Worm (Caenorhabditis elegans) whole organism, L4 larva: Measurements from ENCODE around the gene sra-28.

Experiments
- T26A8.4 ChIP-seq: fragments of 200-800 bp; sonication (Bioruptor generic); IDR thresholded peaks from 2 replicates; pipeline ENCODE4 v1.3.6; 2022; ENCODE audit warnings: missing genetic modification characterization, missing compliant biosample characterization
- Y105C5A.15 ChIP-seq: fragments of 200-800 bp; sonication (Bioruptor generic); IDR thresholded peaks from 2 replicates; pipeline ENCODE4 v1.3.6; 2022; ENCODE audit warnings: missing genetic modification characterization, missing compliant biosample characterization
- Y5F2A.4 ChIP-seq: fragments of 200-800 bp; sonication (Bioruptor generic); optimal IDR thresholded peaks from 2 replicates; lab custom pipeline; 2018; ENCODE audit warnings: mild to moderate bottlenecking, missing genetic modification characterization, missing compliant biosample characterization
- Y75B8A.6 ChIP-seq: fragments of 200-800 bp; sonication (Bioruptor generic); IDR thresholded peaks from 2 replicates; pipeline ENCODE4 v1.3.6; 2022; ENCODE audit warnings: missing genetic modification reagents, missing genetic modification characterization, missing compliant biosample characterization
- aha-1 ChIP-seq: fragments of 150-350 bp; peaks from one replicate; lab custom pipeline; 2014; ENCODE audit warnings: missing biosample characterization, missing genetic modification characterization
- ama-1 ChIP-seq: fragments of 150-350 bp; optimal IDR thresholded peaks from 2 replicates; lab custom pipeline; 2014; ENCODE audit warnings: inconsistent platforms, mixed read lengths
- arid-1 ChIP-seq: fragments of 200-800 bp; sonication (Bioruptor generic); conservative IDR thresholded peaks from 2 replicates; pipeline ENCODE4 v1.3.6; 2022; ENCODE audit warnings: missing genetic modification reagents, missing genetic modification characterization, missing compliant biosample characterization
- ceh-32 ChIP-seq: sonication (generic microtip); optimal IDR thresholded peaks from 2 replicates; lab custom pipeline; 2016; ENCODE audit warnings: mild to moderate bottlenecking, missing genetic modification characterization, missing compliant biosample characterization; ENCODE audit not compliant: poor library complexity
- ceh-44 ChIP-seq: fragments of 200-800 bp; sonication (Bioruptor generic); IDR thresholded peaks from 2 replicates; pipeline ENCODE4 v1.3.6; 2022; ENCODE audit warnings: missing genetic modification reagents, missing genetic modification characterization, missing compliant biosample characterization
- ceh-82 ChIP-seq: sonication (generic microtip); optimal IDR thresholded peaks from 2 replicates; lab custom pipeline; 2017; ENCODE audit warnings: missing biosample characterization, missing genetic modification characterization
- ces-1 ChIP-seq: fragments of 150-350 bp; sonication (generic microtip); optimal IDR thresholded peaks from 4 replicates; lab custom pipeline; 2014; ENCODE audit warnings: missing biosample characterization, missing genetic modification reagents, missing genetic modification characterization
- cey-2 ChIP-seq: sonication (generic microtip); optimal IDR thresholded peaks from 3 replicates; lab custom pipeline; 2017; ENCODE audit warnings: missing genetic modification characterization, mild to moderate bottlenecking, missing compliant biosample characterization, antibody characterized with exemption, borderline replicate concordance; ENCODE audit not compliant: insufficient read depth
- daf-12 ChIP-seq: fragments of 150-350 bp; optimal IDR thresholded peaks from 2 replicates; lab custom pipeline; 2014; ENCODE audit warnings: missing biosample characterization, missing genetic modification reagents, missing genetic modification characterization
- daf-16 ChIP-seq, 3 experiments: sonication (generic microtip); optimal IDR thresholded peaks; 2 replicates each; lab custom pipeline; 2016 to 2017; ENCODE audit warnings: missing genetic modification characterization in 3 of 3, missing genetic modification reagents in 3 of 3, mild to moderate bottlenecking in 2 of 3, missing compliant biosample characterization in 2 of 3, missing biosample characterization in 1 of 3, moderate library complexity in 1 of 3
- daf-19 ChIP-seq: fragments of 200-800 bp; sonication (Bioruptor generic); conservative IDR thresholded peaks from 2 replicates; pipeline ENCODE4 v1.3.6; 2022; ENCODE audit warnings: missing genetic modification characterization, missing compliant biosample characterization
- daf-8 ChIP-seq: fragments of 200-800 bp; sonication (Bioruptor generic); IDR thresholded peaks from 2 replicates; pipeline ENCODE4 v1.3.6; 2022; ENCODE audit warnings: missing genetic modification characterization, missing compliant biosample characterization
- dve-1 ChIP-seq: sonication (generic microtip); optimal IDR thresholded peaks from 2 replicates; lab custom pipeline; 2017; ENCODE audit warnings: antibody characterized with exemption, mild to moderate bottlenecking, missing genetic modification characterization, missing compliant biosample characterization; ENCODE audit not compliant: insufficient read depth
- egl-43 ChIP-seq: fragments of 200-800 bp; sonication (Bioruptor generic); IDR thresholded peaks from 2 replicates; pipeline ENCODE4 v1.3.6; 2022; ENCODE audit warnings: missing genetic modification reagents, missing genetic modification characterization, missing compliant biosample characterization
- fkh-10 ChIP-seq: fragments of 150-350 bp; optimal IDR thresholded peaks from 2 replicates; lab custom pipeline; 2014; ENCODE audit warnings: missing biosample characterization, missing genetic modification reagents, missing genetic modification characterization
- fos-1 ChIP-seq: fragments of 150-350 bp; optimal IDR thresholded peaks from 2 replicates; lab custom pipeline; 2014; ENCODE audit warnings: missing biosample characterization, missing genetic modification characterization
- hlh-11 ChIP-seq: fragments of 200-800 bp; sonication (Bioruptor generic); optimal IDR thresholded peaks from 2 replicates; lab custom pipeline; 2018; ENCODE audit warnings: mild to moderate bottlenecking, missing genetic modification characterization, missing compliant biosample characterization
- hmg-1.1 ChIP-seq: fragments of 200-800 bp; sonication (Bioruptor generic); IDR thresholded peaks from 2 replicates; pipeline ENCODE4 v1.3.6; 2022; ENCODE audit warnings: missing genetic modification reagents, missing genetic modification characterization, missing compliant biosample characterization
- lin-15B ChIP-seq: fragments of 150-350 bp; sonication (generic microtip); optimal IDR thresholded peaks from 3 replicates; lab custom pipeline; 2014; ENCODE audit warnings: missing biosample characterization, missing genetic modification characterization
- lin-29 ChIP-seq: fragments of 200-800 bp; sonication (Bioruptor generic); IDR thresholded peaks from 2 replicates; pipeline ENCODE4 v1.3.6; 2022; ENCODE audit warnings: missing genetic modification reagents, missing genetic modification characterization, missing compliant biosample characterization
- lsy-2 ChIP-seq, 2 experiments: fragments of 150-350 bp in 1 of 2; sonication (generic microtip) in 1 of 2; optimal IDR thresholded peaks; 2 replicates each; lab custom pipeline; 2014 to 2017; ENCODE audit warnings: missing biosample characterization in 2 of 2, missing genetic modification characterization in 2 of 2
- madf-9 ChIP-seq: fragments of 200-800 bp; sonication (Bioruptor generic); conservative IDR thresholded peaks from 2 replicates; pipeline ENCODE4 v1.3.6; 2022; ENCODE audit warnings: missing genetic modification reagents, missing genetic modification characterization, missing compliant biosample characterization
- mep-1 ChIP-seq: fragments of 150-350 bp; sonication (generic microtip); optimal IDR thresholded peaks from 3 replicates; lab custom pipeline; 2014; ENCODE audit warnings: missing biosample characterization, missing genetic modification characterization
- mes-2 ChIP-seq: sonication (generic microtip); optimal IDR thresholded peaks from 2 replicates; lab custom pipeline; 2016; ENCODE audit warnings: missing genotype, mild to moderate bottlenecking, missing genetic modification characterization, missing compliant biosample characterization; ENCODE audit not compliant: poor library complexity, severe bottlenecking
- nhr-102 ChIP-seq: sonication (generic microtip); optimal IDR thresholded peaks from 2 replicates; lab custom pipeline; 2016; ENCODE audit warnings: mild to moderate bottlenecking, missing genetic modification characterization, moderate library complexity, missing compliant biosample characterization
- nhr-111 ChIP-seq: fragments of 200-800 bp; sonication (Bioruptor generic); optimal IDR thresholded peaks from 2 replicates; lab custom pipeline; 2018; ENCODE audit warnings: mild to moderate bottlenecking, missing genetic modification characterization, missing compliant biosample characterization
- nhr-42 ChIP-seq: fragments of 200-800 bp; sonication (Bioruptor generic); IDR thresholded peaks from 2 replicates; pipeline ENCODE4 v1.3.6; 2022; ENCODE audit warnings: missing genetic modification characterization, missing compliant biosample characterization
- nhr-6 ChIP-seq: fragments of 150-350 bp; optimal IDR thresholded peaks from 2 replicates; lab custom pipeline; 2014; ENCODE audit warnings: missing biosample characterization, missing genetic modification characterization
- nhr-76 ChIP-seq: fragments of 150-350 bp; optimal IDR thresholded peaks from 2 replicates; lab custom pipeline; 2014; ENCODE audit warnings: missing biosample characterization, missing genetic modification characterization
- pqm-1 ChIP-seq: sonication (generic microtip); optimal IDR thresholded peaks from 2 replicates; lab custom pipeline; 2017; ENCODE audit warnings: missing biosample characterization, missing genetic modification characterization
- rbr-2 ChIP-seq: sonication (generic microtip); optimal IDR thresholded peaks from 2 replicates; lab custom pipeline; 2016; ENCODE audit warnings: missing genotype, missing genetic modification characterization, missing compliant biosample characterization
- set-16 ChIP-seq: fragments of 200-800 bp; sonication (Bioruptor generic); IDR thresholded peaks from 2 replicates; pipeline ENCODE4 v1.3.6; 2022; ENCODE audit warnings: missing genetic modification reagents, missing genetic modification characterization, missing compliant biosample characterization
- snpc-4 ChIP-seq: fragments of 150-350 bp; optimal IDR thresholded peaks from 2 replicates; lab custom pipeline; 2014; ENCODE audit warnings: missing biosample characterization, missing genetic modification characterization
- zip-11 ChIP-seq: fragments of 200-800 bp; sonication (Bioruptor generic); IDR thresholded peaks from 2 replicates; pipeline ENCODE4 v1.3.6; 2022; ENCODE audit warnings: missing genetic modification characterization, missing compliant biosample characterization
- zip-2 ChIP-seq: fragments of 150-350 bp; optimal IDR thresholded peaks from 2 replicates; lab custom pipeline; 2014; ENCODE audit warnings: missing biosample characterization, missing genetic modification characterization
- ztf-11 ChIP-seq: fragments of 150-350 bp; optimal IDR thresholded peaks from 2 replicates; lab custom pipeline; 2014; ENCODE audit warnings: missing biosample characterization, missing genetic modification characterization
- ztf-7 ChIP-seq: fragments of 150-350 bp; optimal IDR thresholded peaks from 2 replicates; lab custom pipeline; 2014; ENCODE audit warnings: missing biosample characterization, missing genetic modification characterization

The sra-28 gene

DNA sequence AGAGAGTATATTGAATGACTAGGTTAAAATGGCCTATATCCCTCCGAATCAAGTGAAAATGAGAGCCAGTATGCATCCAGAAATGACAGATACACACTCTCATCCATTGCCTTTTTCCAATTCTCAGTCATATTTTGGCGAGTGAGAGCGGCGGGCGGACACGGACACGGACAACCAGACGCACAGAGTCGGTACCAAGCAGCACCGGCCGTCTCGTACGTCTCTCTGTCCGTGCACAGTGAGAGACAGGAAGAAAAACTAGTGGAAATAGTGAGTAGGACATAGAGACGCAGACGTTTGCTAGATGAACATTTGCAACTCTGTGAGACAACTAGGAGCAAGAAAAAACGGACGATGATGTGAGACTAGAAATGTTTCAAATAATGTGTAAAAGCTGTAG, 10.3 kb downstream of the sra-28 start (continued):
- TF ChIP-seq daf-19, result no peak
- TF ChIP-seq ces-1 (GFP tag; lab: Kevin White, UChicago), result no peak
- no peak for TF ChIP-seq egl-43 (GFP tag; lab: Robert Waterston, UW)
- TF ChIP-seq lsy-2 (tag; optimal IDR thresholded peaks at IDR 0.05; lab: Kevin White, UChicago), result peak in 1 of 2 experiments; percentile 27
- TF ChIP-seq dve-1 (tag; lab: Kevin White, UChicago), result peak; percentile 43
- no peak for TF ChIP-seq nhr-42 (GFP tag; lab: Robert Waterston, UW)
- no peak for TF ChIP-seq zip-11 (GFP tag; lab: Robert Waterston, UW)
- TF ChIP-seq lin-15B, result no peak
- TF ChIP-seq hlh-11, result peak; percentile 72
- no peak for TF ChIP-seq fkh-10
- TF ChIP-seq daf-16 (GFP tag; optimal IDR thresholded peaks at IDR 0.05; lab: Kevin White, UChicago), result no peak
- TF ChIP-seq daf-16 (tag; optimal IDR thresholded peaks at IDR 0.05; lab: Kevin White, UChicago), result peak; percentile 22
- peak; percentile 53 for TF ChIP-seq mep-1 (tag; lab: Kevin White, UChicago)
- peak; percentile 35; the same call in 1 of the 2 replicates for TF ChIP-seq T26A8.4 (GFP tag; lab: Robert Waterston, UW)
- no peak for TF ChIP-seq cey-2 (tag; lab: Kevin White, UChicago)
- TF ChIP-seq Y105C5A.15 (GFP tag; lab: Robert Waterston, UW), result no peak
- TF ChIP-seq zip-2 (tag; lab: Kevin White, UChicago), result no peak
- peak; percentile 31 for TF ChIP-seq mes-2 (tag; lab: Kevin White, UChicago)
- no peak for TF ChIP-seq nhr-76 (tag; lab: Kevin White, UChicago)
- TF ChIP-seq set-16 (GFP tag; lab: Robert Waterston, UW), result no peak
- no peak for TF ChIP-seq nhr-102 (tag; lab: Kevin White, UChicago)
- no peak for TF ChIP-seq snpc-4 (tag; lab: Kevin White, UChicago)
- TF ChIP-seq ceh-32 (tag; lab: Kevin White, UChicago), result no peak
- no peak for TF ChIP-seq nhr-6 (tag; lab: Kevin White, UChicago)
- TF ChIP-seq ceh-82 (tag; lab: Kevin White, UChicago), result no peak
- no peak for TF ChIP-seq fos-1 (tag; lab: Kevin White, UChicago)
- no peak for TF ChIP-seq ceh-44
- no peak for TF ChIP-seq Y75B8A.6 (GFP tag; lab: Robert Waterston, UW)
- TF ChIP-seq ama-1 (lab: Kevin White, UChicago), result no peak
- peak; percentile 78 for TF ChIP-seq hmg-1.1 (GFP tag; lab: Robert Waterston, UW)
- no peak for TF ChIP-seq daf-8 (GFP tag; lab: Robert Waterston, UW)
- TF ChIP-seq arid-1 (GFP tag; lab: Robert Waterston, UW), result no peak
- no peak for TF ChIP-seq pqm-1 (tag; lab: Kevin White, UChicago)
- no peak for TF ChIP-seq daf-12 (tag; lab: Kevin White, UChicago)
- no peak for TF ChIP-seq madf-9 (GFP tag; lab: Robert Waterston, UW)
- no peak for TF ChIP-seq Y5F2A.4 (GFP tag; lab: Kevin White, UChicago)
- no peak for TF ChIP-seq nhr-111
- no peak for TF ChIP-seq lin-29
- no peak for TF ChIP-seq ztf-11 (tag; lab: Kevin White, UChicago)
- TF ChIP-seq ztf-7 (tag; lab: Kevin White, UChicago), result no peak
- no peak for TF ChIP-seq aha-1 (tag; lab: Kevin White, UChicago)
- TF ChIP-seq rbr-2, result no peak
- TF ChIP-seq, all 104 proteins: peak for 13
